Worm (Caenorhabditis elegans) whole organism, L3 larva: ENCODE results near the gene col-174.

Experiments used
- R02D3.7 ChIP-seq: fragments of 150-350 bp; optimal IDR thresholded peaks from 2 replicates; lab custom pipeline; 2014; ENCODE audit warnings: missing biosample characterization, missing genetic modification characterization
- ZK546.5 ChIP-seq: sonication (generic microtip); optimal IDR thresholded peaks from 2 replicates; lab custom pipeline; 2017; ENCODE audit warnings: missing biosample characterization, missing genetic modification characterization
- aly-2 ChIP-seq: fragments of 150-350 bp; optimal IDR thresholded peaks from 2 replicates; lab custom pipeline; 2014; ENCODE audit warnings: missing biosample characterization, missing genetic modification characterization
- ama-1 ChIP-seq: fragments of 150-350 bp; optimal IDR thresholded peaks from 2 replicates; lab custom pipeline; 2018
- ceh-16 ChIP-seq: sonication (generic microtip); optimal IDR thresholded peaks from 2 replicates; lab custom pipeline; 2017; ENCODE audit warnings: missing biosample characterization, missing genetic modification characterization
- ceh-28 ChIP-seq: fragments of 150-350 bp; optimal IDR thresholded peaks from 2 replicates; lab custom pipeline; 2014; ENCODE audit warnings: missing biosample characterization, missing genetic modification reagents, missing genetic modification characterization
- ceh-82 ChIP-seq: fragments of 150-350 bp; optimal IDR thresholded peaks from 2 replicates; lab custom pipeline; 2014; ENCODE audit warnings: missing biosample characterization, missing genetic modification characterization
- ceh-9 ChIP-seq: sonication (generic microtip); optimal IDR thresholded peaks from 2 replicates; lab custom pipeline; 2018; ENCODE audit warnings: missing biosample characterization, missing genetic modification characterization
- daf-12 ChIP-seq: fragments of 150-350 bp; optimal IDR thresholded peaks from 2 replicates; lab custom pipeline; 2014; ENCODE audit warnings: missing biosample characterization, missing genetic modification reagents, missing genetic modification characterization
- egl-27 ChIP-seq: sonication (generic microtip); optimal IDR thresholded peaks from 4 replicates; lab custom pipeline; 2017; ENCODE audit warnings: missing biosample characterization, missing genetic modification reagents, missing genetic modification characterization
- egl-5 ChIP-seq: fragments of 150-350 bp; optimal IDR thresholded peaks from 2 replicates; lab custom pipeline; 2017; ENCODE audit warnings: missing biosample characterization, missing genetic modification reagents, missing genetic modification characterization, inconsistent platforms
- elt-1 ChIP-seq: fragments of 150-350 bp; optimal IDR thresholded peaks from 2 replicates; lab custom pipeline; 2014; ENCODE audit warnings: missing biosample characterization, missing genetic modification characterization
- elt-2 ChIP-seq: sonication (generic microtip); optimal IDR thresholded peaks from 2 replicates; lab custom pipeline; 2016; ENCODE audit warnings: missing genetic modification reagents, mild to moderate bottlenecking, missing genetic modification characterization, missing compliant biosample characterization
- elt-3 ChIP-seq, 3 experiments: fragments of 150-350 bp in 1 of 3; sonication (generic microtip) in 2 of 3; optimal IDR thresholded peaks; 2 replicates in 2 of 3; 4 replicates in 1 of 3; lab custom pipeline; 2014 to 2017; ENCODE audit warnings: missing biosample characterization in 3 of 3, missing genetic modification characterization in 3 of 3
- eor-1 ChIP-seq, 2 experiments: fragments of 150-350 bp; optimal IDR thresholded peaks; 2 replicates each; lab custom pipeline; 2014 to 2018; ENCODE audit warnings: missing biosample characterization in 2 of 2, missing genetic modification characterization in 2 of 2
- fkh-10 ChIP-seq: sonication (generic microtip); optimal IDR thresholded peaks from 2 replicates; lab custom pipeline; 2017; ENCODE audit warnings: missing biosample characterization, missing genetic modification reagents, missing genetic modification characterization
- fkh-2 ChIP-seq: fragments of 150-350 bp; optimal IDR thresholded peaks from 2 replicates; lab custom pipeline; 2014; ENCODE audit warnings: missing biosample characterization, missing genetic modification reagents, missing genetic modification characterization
- fos-1 ChIP-seq: fragments of 150-350 bp; optimal IDR thresholded peaks from 2 replicates; lab custom pipeline; 2014; ENCODE audit warnings: missing biosample characterization, missing genetic modification characterization
- hmg-11 ChIP-seq: sonication (generic microtip); optimal IDR thresholded peaks from 2 replicates; lab custom pipeline; 2016; ENCODE audit warnings: missing genetic modification characterization, missing compliant biosample characterization
- jun-1 ChIP-seq: fragments of 150-350 bp; optimal IDR thresholded peaks from 2 replicates; lab custom pipeline; 2014; ENCODE audit warnings: missing biosample characterization, missing genetic modification reagents, missing genetic modification characterization
- lin-15B ChIP-seq: fragments of 150-350 bp; optimal IDR thresholded peaks from 2 replicates; lab custom pipeline; 2014; ENCODE audit warnings: missing biosample characterization, missing genetic modification characterization
- lin-39 ChIP-seq: fragments of 150-350 bp; optimal IDR thresholded peaks from 2 replicates; lab custom pipeline; 2018; ENCODE audit warnings: missing biosample characterization, missing genetic modification reagents, missing genetic modification characterization
- lsy-12 ChIP-seq: sonication (generic microtip); optimal IDR thresholded peaks from 2 replicates; lab custom pipeline; 2016; ENCODE audit warnings: mild to moderate bottlenecking, missing genetic modification characterization, missing compliant biosample characterization
- mdl-1 ChIP-seq: fragments of 150-350 bp; optimal IDR thresholded peaks from 2 replicates; lab custom pipeline; 2014; ENCODE audit warnings: missing biosample characterization, missing genetic modification characterization
- mml-1 ChIP-seq: fragments of 150-350 bp; sonication (generic microtip); optimal IDR thresholded peaks from 3 replicates; lab custom pipeline; 2014; ENCODE audit warnings: missing biosample characterization, missing genetic modification characterization
- nfya-1 ChIP-seq: sonication (generic microtip); optimal IDR thresholded peaks from 2 replicates; lab custom pipeline; 2017; ENCODE audit warnings: missing genetic modification characterization, mild to moderate bottlenecking, missing compliant biosample characterization, antibody characterized with exemption, moderate library complexity; ENCODE audit not compliant: insufficient read depth
- nhr-11 ChIP-seq: fragments of 150-350 bp; optimal IDR thresholded peaks from 2 replicates; lab custom pipeline; 2014; ENCODE audit warnings: missing biosample characterization, missing genetic modification characterization
- nhr-12 ChIP-seq: fragments of 150-350 bp; optimal IDR thresholded peaks from 2 replicates; lab custom pipeline; 2014; ENCODE audit warnings: missing biosample characterization, missing genetic modification characterization
- nhr-23 ChIP-seq: fragments of 150-350 bp; optimal IDR thresholded peaks from 2 replicates; lab custom pipeline; 2014; ENCODE audit warnings: missing biosample characterization, missing genetic modification reagents, missing genetic modification characterization
- nhr-237 ChIP-seq: fragments of 150-350 bp; optimal IDR thresholded peaks from 2 replicates; lab custom pipeline; 2014; ENCODE audit warnings: missing biosample characterization, missing genetic modification characterization
- nhr-25 ChIP-seq: sonication (generic microtip); optimal IDR thresholded peaks from 2 replicates; lab custom pipeline; 2017; ENCODE audit warnings: missing biosample characterization, missing genetic modification characterization
- nhr-28 ChIP-seq: fragments of 150-350 bp; optimal IDR thresholded peaks from 2 replicates; lab custom pipeline; 2014; ENCODE audit warnings: missing biosample characterization, missing genetic modification characterization
- nhr-43 ChIP-seq: sonication (generic microtip); optimal IDR thresholded peaks from 2 replicates; lab custom pipeline; 2016; ENCODE audit warnings: mild to moderate bottlenecking, missing genetic modification characterization, missing compliant biosample characterization; ENCODE audit not compliant: poor library complexity, severe bottlenecking
- nhr-67 ChIP-seq: fragments of 150-350 bp; optimal IDR thresholded peaks from 2 replicates; lab custom pipeline; 2014; ENCODE audit warnings: missing biosample characterization, missing genetic modification characterization
- nhr-76 ChIP-seq: fragments of 150-350 bp; sonication (generic microtip); optimal IDR thresholded peaks from 5 replicates; lab custom pipeline; 2014; ENCODE audit warnings: missing biosample characterization, missing genetic modification characterization
- nhr-77 ChIP-seq: fragments of 150-350 bp; optimal IDR thresholded peaks from 2 replicates; lab custom pipeline; 2014; ENCODE audit warnings: missing biosample characterization, missing genetic modification characterization
- pha-4 ChIP-seq: fragments of 150-350 bp; optimal IDR thresholded peaks from 2 replicates; lab custom pipeline; 2014; ENCODE audit warnings: missing biosample characterization, missing genetic modification reagents, missing genetic modification characterization
- pqm-1 ChIP-seq: fragments of 150-350 bp; optimal IDR thresholded peaks from 2 replicates; lab custom pipeline; 2017; ENCODE audit warnings: missing biosample characterization, missing genetic modification characterization, inconsistent platforms
- sea-2 ChIP-seq: fragments of 150-350 bp; sonication (generic microtip); optimal IDR thresholded peaks from 4 replicates; lab custom pipeline; 2014; ENCODE audit warnings: missing biosample characterization, missing genetic modification reagents, missing genetic modification characterization
- skn-1 ChIP-seq: fragments of 150-350 bp; optimal IDR thresholded peaks from 2 replicates; lab custom pipeline; 2014; ENCODE audit warnings: missing biosample characterization, missing genetic modification characterization
- snpc-4 ChIP-seq: fragments of 150-350 bp; optimal IDR thresholded peaks from 2 replicates; lab custom pipeline; 2014; ENCODE audit warnings: missing biosample characterization, missing genetic modification characterization
- tbx-2 ChIP-seq: sonication (generic microtip); optimal IDR thresholded peaks from 2 replicates; lab custom pipeline; 2016; ENCODE audit warnings: mild to moderate bottlenecking, missing genetic modification characterization, missing compliant biosample characterization
- unc-39 ChIP-seq: sonication (generic microtip); optimal IDR thresholded peaks from 4 replicates; lab custom pipeline; 2017; ENCODE audit warnings: missing biosample characterization, missing genetic modification characterization
- unc-62 ChIP-seq: fragments of 150-350 bp; sonication (generic microtip); optimal IDR thresholded peaks from 4 replicates; lab custom pipeline; 2014; ENCODE audit warnings: missing biosample characterization, missing genetic modification reagents, missing genetic modification characterization
- zag-1 ChIP-seq: fragments of 150-350 bp; optimal IDR thresholded peaks from 2 replicates; lab custom pipeline; 2014; ENCODE audit warnings: missing biosample characterization, missing genetic modification characterization
- ztf-11 ChIP-seq: fragments of 150-350 bp; optimal IDR thresholded peaks from 2 replicates; lab custom pipeline; 2014; ENCODE audit warnings: missing biosample characterization, missing genetic modification characterization
- ztf-4 ChIP-seq: fragments of 150-350 bp; optimal IDR thresholded peaks from 2 replicates; lab custom pipeline; 2014; ENCODE audit warnings: missing biosample characterization, missing genetic modification characterization

col-174 gene

DNA sequence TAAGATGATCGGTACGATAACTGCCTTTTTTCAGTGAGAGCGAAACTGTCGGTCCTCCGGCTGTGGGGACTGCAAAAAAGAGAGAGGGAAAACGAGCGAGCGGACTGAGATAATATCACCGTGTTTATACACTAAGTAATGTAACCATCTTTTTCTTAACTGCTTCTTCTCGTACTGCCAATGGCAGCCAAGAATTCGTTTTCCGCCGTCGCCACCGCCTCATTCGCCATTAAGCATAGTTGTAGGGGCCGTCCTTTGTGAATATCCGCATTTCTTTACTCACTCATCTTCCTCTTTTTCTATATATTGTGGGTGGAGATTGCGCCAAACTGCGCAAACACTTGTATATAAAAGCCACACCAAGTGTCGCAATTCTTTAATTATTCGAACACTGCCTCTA is at the start of gene col-174:
Gene col-174 (plus strand): TSS at position 301 of the 400 bp plus-strand sequence.
- TF ChIP-seq elt-3 (tag; optimal IDR thresholded peaks at IDR 0.05; lab: Kevin White, UChicago) (no peak), mdl-1 (no peak), nhr-77 (tag; lab: Kevin White, UChicago) (no peak), nhr-23 (no peak), lsy-12 (tag; lab: Kevin White, UChicago) (no peak), nhr-76 (tag; lab: Kevin White, UChicago) (no peak), ztf-11 (tag; lab: Kevin White, UChicago) (no peak), unc-62 (GFP tag; lab: Kevin White, UChicago) (no peak), daf-12 (tag; lab: Kevin White, UChicago) (no peak), nhr-67 (no peak), ama-1 (lab: Kevin White, UChicago) (no peak), zag-1 (tag; lab: Kevin White, UChicago) (no peak), ceh-82 (tag; lab: Kevin White, UChicago) (no peak), hmg-11 (no peak), nhr-28 (tag; lab: Kevin White, UChicago) (no peak), elt-2 (no peak), ceh-28 (tag; lab: Kevin White, UChicago) (no peak)

DNA sequence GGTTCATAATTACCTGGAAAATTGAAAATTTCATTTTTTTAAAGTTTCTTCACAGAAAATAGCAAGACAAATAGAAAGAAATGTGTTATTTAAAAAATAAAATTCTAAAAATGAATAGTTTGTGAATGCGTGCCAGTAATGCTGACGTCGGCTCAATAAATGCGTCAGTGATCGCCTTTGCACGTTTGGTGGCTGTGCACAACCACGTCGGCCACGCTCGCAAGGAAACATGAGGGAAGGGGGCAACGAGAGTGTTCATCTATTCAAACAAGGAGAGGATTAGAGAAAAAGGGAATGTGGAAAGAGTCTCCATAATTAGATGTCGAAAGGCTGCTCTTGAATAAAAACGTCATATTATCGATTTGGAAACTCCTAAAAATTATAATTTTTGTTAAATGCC is 45.6 kb upstream of the col-174 start, which contains the start of gene uggt-1:
Gene uggt-1 (minus strand): TSS at position 13 of the 400 bp plus-strand sequence.
- no peak for TF ChIP-seq ztf-4 (tag; lab: Kevin White, UChicago)
- TF ChIP-seq mml-1 (tag; lab: Kevin White, UChicago), result no peak
- TF ChIP-seq nhr-76 (tag; lab: Kevin White, UChicago), result no peak
- peak; percentile 60 for TF ChIP-seq fos-1 (tag; lab: Kevin White, UChicago)
- peak; percentile 92 for TF ChIP-seq ceh-28 (tag; lab: Kevin White, UChicago)
- TF ChIP-seq egl-5 (tag; lab: Kevin White, UChicago), result peak; percentile 40
- peak; percentile 86 for TF ChIP-seq ceh-82 (tag; lab: Kevin White, UChicago)
- TF ChIP-seq nhr-25, result peak; percentile 63
- no peak for TF ChIP-seq unc-62 (GFP tag; lab: Kevin White, UChicago)
- TF ChIP-seq nfya-1 (tag; lab: Kevin White, UChicago), result peak; percentile 92
- TF ChIP-seq skn-1 (tag; lab: Kevin White, UChicago), result peak; percentile 72
- no peak for TF ChIP-seq ztf-11 (tag; lab: Kevin White, UChicago)
- TF ChIP-seq daf-12 (tag; lab: Kevin White, UChicago), result no peak
- TF ChIP-seq eor-1 (tag; optimal IDR thresholded peaks at IDR 0.05; lab: Kevin White, UChicago), result no peak
- peak; percentile 93 for TF ChIP-seq snpc-4 (tag; lab: Kevin White, UChicago)
- no peak for TF ChIP-seq ceh-16 (tag; lab: Kevin White, UChicago)
- no peak for TF ChIP-seq fkh-2 (tag; lab: Kevin White, UChicago)
- TF ChIP-seq lsy-12 (tag; lab: Kevin White, UChicago), result peak; percentile 80
- TF ChIP-seq elt-1 (tag; lab: Kevin White, UChicago), result peak; percentile 45
- no peak for TF ChIP-seq sea-2
- TF ChIP-seq pha-4 (tag; lab: Kevin White, UChicago), result peak; percentile 92
- TF ChIP-seq nhr-28 (tag; lab: Kevin White, UChicago), result no peak
- no peak for TF ChIP-seq aly-2
- no peak for TF ChIP-seq nhr-12
- TF ChIP-seq mdl-1, result peak; percentile 71
- peak; percentile 51 for TF ChIP-seq nhr-11 (tag; lab: Kevin White, UChicago)
- TF ChIP-seq ceh-9, result no peak
- peak; percentile 43 for TF ChIP-seq nhr-77 (tag; lab: Kevin White, UChicago)
- TF ChIP-seq R02D3.7 (tag; lab: Kevin White, UChicago), result peak; percentile 56
- TF ChIP-seq nhr-67, result no peak
- no peak for TF ChIP-seq zag-1 (tag; lab: Kevin White, UChicago)
- peak; percentile 87 for TF ChIP-seq hmg-11
- TF ChIP-seq lin-15B (tag; lab: Kevin White, UChicago), result peak; percentile 85
- TF ChIP-seq egl-27 (tag; lab: Kevin White, UChicago), result no peak
- TF ChIP-seq jun-1 (tag; lab: Kevin White, UChicago), result peak; percentile 39
- TF ChIP-seq ZK546.5, result no peak
- peak; percentile 91 for TF ChIP-seq nhr-23
- TF ChIP-seq nhr-237 (tag; lab: Kevin White, UChicago), result no peak
- TF ChIP-seq elt-2, result peak; percentile 81
- peak; percentile 81 for TF ChIP-seq fkh-10 (GFP tag; lab: Kevin White, UChicago)
- TF ChIP-seq nhr-43 (tag; lab: Kevin White, UChicago), result peak; percentile 74
- TF ChIP-seq lin-39 (tag; lab: Kevin White, UChicago), result peak; percentile 90
- TF ChIP-seq ama-1 (lab: Kevin White, UChicago), result no peak
- no peak for TF ChIP-seq elt-3 (tag; optimal IDR thresholded peaks at IDR 0.05; lab: Kevin White, UChicago)
- peak; percentile 59 for TF ChIP-seq pqm-1 (tag; lab: Kevin White, UChicago)
- peak; percentile 83 for TF ChIP-seq tbx-2 (tag; lab: Kevin White, UChicago)
- no peak for TF ChIP-seq unc-39
- TF ChIP-seq, all 47 proteins: peak for 25
